Fruit fly (Drosophila melanogaster): ENCODE results near the gene r-l.
A peak's percentile ranks its signal among the peaks of the same experiment; 100 is the strongest.

Gene r-l

DNA sequence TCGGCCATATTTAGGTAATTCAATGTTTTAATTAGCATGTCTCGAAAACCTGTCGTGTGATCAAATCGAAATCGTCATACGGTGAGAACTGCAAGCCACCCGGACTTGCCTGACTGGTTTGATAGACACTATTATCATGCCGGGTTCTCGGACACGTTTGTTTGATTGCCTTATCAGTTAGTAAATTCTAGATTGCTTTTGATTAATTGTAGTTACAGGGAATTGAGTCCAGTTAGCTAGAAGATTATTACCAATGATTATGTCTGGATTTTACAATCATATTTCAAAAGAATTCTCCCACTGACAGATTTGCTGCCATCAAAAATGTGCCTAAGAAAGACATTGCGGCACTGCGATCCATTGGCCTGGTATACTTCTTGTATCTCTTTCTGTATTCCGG lies 36.6 kb upstream of the r-l start:
- TF ChIP-seq usp (GFP tag; optimal IDR thresholded peaks at IDR 0.05), result no peak
- no peak for TF ChIP-seq tai (GFP tag; optimal IDR thresholded peaks at IDR 0.05)
- no peak for TF ChIP-seq Abd-B (GFP tag; optimal IDR thresholded peaks at IDR 0.05)
- no peak for TF ChIP-seq OdsH (GFP tag; optimal IDR thresholded peaks at IDR 0.05)
- TF ChIP-seq sv (GFP tag; optimal IDR thresholded peaks at IDR 0.05), result no peak
- no peak for TF ChIP-seq dmrt93B (GFP tag; optimal IDR thresholded peaks at IDR 0.05)
- no peak for TF ChIP-seq woc (GFP tag; optimal IDR thresholded peaks at IDR 0.05)
- no peak for TF ChIP-seq pan (optimal IDR thresholded peaks at IDR 0.05)
- no peak for TF ChIP-seq Dif (GFP tag; optimal IDR thresholded peaks at IDR 0.05; ENCODE audit: partially characterized antibody)
- TF ChIP-seq rgr (GFP tag; optimal IDR thresholded peaks at IDR 0.05), result no peak
- TF ChIP-seq Hr83 (GFP tag; optimal IDR thresholded peaks at IDR 0.05; ENCODE audit: poor library complexity, severe bottlenecking), result no peak
- TF ChIP-seq Hr78 (GFP tag; optimal IDR thresholded peaks at IDR 0.05), result no peak
- TF ChIP-seq Rel (GFP tag; optimal IDR thresholded peaks at IDR 0.05), result no peak
- TF ChIP-seq Rel (tag; optimal IDR thresholded peaks at IDR 0.05), result no peak
- TF ChIP-seq ey (GFP tag; optimal IDR thresholded peaks at IDR 0.05), result no peak
- no peak for TF ChIP-seq Hnf4 (GFP tag; optimal IDR thresholded peaks at IDR 0.05)
- no peak for TF ChIP-seq foxo (GFP tag; optimal IDR thresholded peaks at IDR 0.05)

DNA sequence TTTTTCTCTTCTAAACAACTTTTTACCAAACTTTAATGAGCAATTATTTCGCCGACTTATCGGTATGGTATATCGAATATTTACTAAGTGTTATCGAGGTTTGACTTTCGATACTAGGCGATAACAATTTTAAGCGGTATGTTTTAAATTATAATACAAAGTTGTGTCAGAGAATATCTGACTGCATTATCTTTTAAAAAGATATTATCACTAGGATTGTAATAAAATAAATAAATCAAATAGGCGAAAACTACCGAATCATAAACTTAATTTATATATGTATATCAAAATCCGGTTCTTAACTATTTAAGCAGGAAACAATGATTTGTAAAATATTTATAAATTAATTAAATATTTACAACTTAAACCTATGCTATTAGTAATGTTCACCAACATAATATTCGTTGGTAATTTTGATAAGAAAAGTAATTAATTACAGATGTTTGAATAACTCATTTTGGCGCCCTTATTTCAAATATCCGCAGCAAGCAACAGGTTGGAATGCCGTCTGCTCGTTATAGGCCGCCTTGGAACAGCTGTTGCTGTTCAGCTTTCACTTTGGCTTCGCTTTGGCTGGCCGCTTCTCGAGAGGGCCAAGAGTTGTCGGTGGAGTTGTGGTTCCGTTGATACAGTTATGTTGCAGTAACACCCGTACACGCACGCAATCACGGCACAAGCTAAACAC lies 34.9 kb upstream of the r-l start, which contains the start of the genes Sec15 and rtet:
Sec15 (minus strand) TSS at position 66 of the 685 bp plus-strand sequence.
rtet (plus strand) TSS at position 540 of the 685 bp plus-strand sequence.
- TF ChIP-seq GATAd (GFP tag; optimal IDR thresholded peaks at IDR 0.05) (no peak), lola (GFP tag; optimal IDR thresholded peaks at IDR 0.05) (no peak), Abd-B (GFP tag; optimal IDR thresholded peaks at IDR 0.05) (no peak), Vsx2 (GFP tag; optimal IDR thresholded peaks at IDR 0.05; ENCODE audit: partially characterized antibody) (peak; percentile 100), ey (GFP tag; optimal IDR thresholded peaks at IDR 0.05) (peak; percentile 34), h (GFP tag; optimal IDR thresholded peaks at IDR 0.05) (no peak), Rel (GFP tag; optimal IDR thresholded peaks at IDR 0.05) (no peak), Rel (tag; optimal IDR thresholded peaks at IDR 0.05) (no peak), rgr (GFP tag; optimal IDR thresholded peaks at IDR 0.05) (peak; percentile 74), tai (GFP tag; optimal IDR thresholded peaks at IDR 0.05) (no peak), Jra (GFP tag; optimal IDR thresholded peaks at IDR 0.05) (no peak), OdsH (GFP tag; optimal IDR thresholded peaks at IDR 0.05) (peak; percentile 40), br (GFP tag; optimal IDR thresholded peaks at IDR 0.05) (no peak), CrebA (GFP tag; optimal IDR thresholded peaks at IDR 0.05; ENCODE audit: borderline replicate concordance) (no peak), Myc (optimal IDR thresholded peaks at IDR 0.05) (no peak), Hr83 (GFP tag; optimal IDR thresholded peaks at IDR 0.05; ENCODE audit: poor library complexity, severe bottlenecking) (no peak), sage (GFP tag; optimal IDR thresholded peaks at IDR 0.05) (no peak), psq (GFP tag; optimal IDR thresholded peaks at IDR 0.05) (peak; percentile 57), CG9705 (GFP tag; optimal IDR thresholded peaks at IDR 0.05) (peak; percentile 45), dsf (GFP tag; optimal IDR thresholded peaks at IDR 0.05; ENCODE audit: borderline replicate concordance) (peak; percentile 21), sv (GFP tag; optimal IDR thresholded peaks at IDR 0.05) (peak; percentile 46), HLH106 (tag; optimal IDR thresholded peaks at IDR 0.05) (peak; percentile 37), Hr78 (GFP tag; optimal IDR thresholded peaks at IDR 0.05) (no peak), Mio (GFP tag; optimal IDR thresholded peaks at IDR 0.05) (no peak), Dfd (GFP tag; optimal IDR thresholded peaks at IDR 0.05) (no peak), Hnf4 (GFP tag; optimal IDR thresholded peaks at IDR 0.05) (no peak), jim (GFP tag; optimal IDR thresholded peaks at IDR 0.05) (no peak), N (GFP tag; optimal IDR thresholded peaks at IDR 0.05) (no peak), fru (GFP tag; optimal IDR thresholded peaks at IDR 0.05) (no peak), pan (optimal IDR thresholded peaks at IDR 0.05) (no peak), CG32264 (GFP tag; optimal IDR thresholded peaks at IDR 0.05) (no peak), foxo (GFP tag; optimal IDR thresholded peaks at IDR 0.05) (peak in 1 of 2 experiments; percentile 40), dmrt93B (GFP tag; optimal IDR thresholded peaks at IDR 0.05) (no peak), Dif (GFP tag; optimal IDR thresholded peaks at IDR 0.05; ENCODE audit: partially characterized antibody) (peak; percentile 100), usp (GFP tag; optimal IDR thresholded peaks at IDR 0.05) (no peak), Sp1 (GFP tag; optimal IDR thresholded peaks at IDR 0.05) (no peak), dl (GFP tag; optimal IDR thresholded peaks at IDR 0.05; ENCODE audit: insufficient read depth in 1 of 2, partially characterized antibody in 2 of 2) (peak; percentile 72 to 98), brk (GFP tag; optimal IDR thresholded peaks at IDR 0.05) (no peak), woc (GFP tag; optimal IDR thresholded peaks at IDR 0.05) (peak; percentile 41)
